Worm (Caenorhabditis elegans): ENCODE data around the gene atp-2.

Gene atp-2

ce11 chrIII:5185620-5186019, 42.6 kb upstream of the atp-2 start, which contains the start of gene pup-2:
pup-2 (plus strand) TSS chrIII:5185920.
- TF ChIP-seq nhr-129 (tag; optimal IDR thresholded peaks at IDR 0.05) = no peak
- TF ChIP-seq nhr-6 (tag; optimal IDR thresholded peaks at IDR 0.05) = no peak
- TF ChIP-seq fos-1 (tag; optimal IDR thresholded peaks at IDR 0.05) = no peak
- no peak for TF ChIP-seq blmp-1 (tag; optimal IDR thresholded peaks at IDR 0.05; ENCODE audit: insufficient read depth)
- TF ChIP-seq alr-1 (tag; optimal IDR thresholded peaks at IDR 0.05) = no peak
- TF ChIP-seq ztf-4 (tag; optimal IDR thresholded peaks at IDR 0.05) = no peak
- TF ChIP-seq lin-11 (tag; optimal IDR thresholded peaks at IDR 0.05) = no peak

ce11 chrIII:5188426-5188825, 39.8 kb upstream of the atp-2 start, which contains the start of gene K10D2.8:
K10D2.8 (plus strand) TSS chrIII:5188726.
- no peak for TF ChIP-seq ztf-4 (tag; optimal IDR thresholded peaks at IDR 0.05)
- no peak for TF ChIP-seq nhr-129 (tag; optimal IDR thresholded peaks at IDR 0.05)
- TF ChIP-seq nhr-77 (tag; optimal IDR thresholded peaks at IDR 0.05) = no peak
- no peak for TF ChIP-seq aly-2 (tag; optimal IDR thresholded peaks at IDR 0.05)
- TF ChIP-seq F13H6.1 (tag; optimal IDR thresholded peaks at IDR 0.05) = no peak
- no peak for TF ChIP-seq fos-1 (tag; optimal IDR thresholded peaks at IDR 0.05)

DNA sequence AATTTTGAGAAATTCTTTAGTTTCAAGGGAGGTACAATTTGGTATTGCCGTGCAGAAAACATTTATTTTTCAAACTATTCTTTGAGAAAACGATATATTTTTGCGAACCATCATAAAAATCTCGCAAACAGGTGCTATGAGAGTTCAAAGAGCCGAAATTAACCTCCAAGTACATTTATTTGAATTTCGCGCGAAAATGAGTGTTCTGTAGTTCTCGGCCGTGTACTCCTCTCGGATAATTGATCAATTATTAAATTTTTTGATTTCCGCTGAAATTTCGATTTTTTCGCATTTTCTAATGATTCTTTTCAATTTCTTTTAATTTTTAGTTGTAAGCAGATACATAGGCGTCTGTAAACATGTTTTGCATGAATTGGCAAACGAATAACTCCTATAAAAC, 38.0 kb upstream of the atp-2 start:
- peak; percentile 13 for TF ChIP-seq F13H6.1 (tag; optimal IDR thresholded peaks at IDR 0.05)
- TF ChIP-seq sma-9 (GFP tag; optimal IDR thresholded peaks at IDR 0.05) = peak; percentile 50
- no peak for TF ChIP-seq sma-9 (tag; optimal IDR thresholded peaks at IDR 0.05)
- TF ChIP-seq lsy-2 (tag; optimal IDR thresholded peaks at IDR 0.05) = peak; percentile 3 to 43
- peak; percentile 2 for TF ChIP-seq unc-55 (GFP tag; optimal IDR thresholded peaks at IDR 0.05)
- peak; percentile 88 for TF ChIP-seq gmeb-1 (tag; optimal IDR thresholded peaks at IDR 0.05)
- TF ChIP-seq sma-3 (GFP tag; optimal IDR thresholded peaks at IDR 0.05) = peak; percentile 45
- peak; percentile 24 for TF ChIP-seq nhr-25 (tag; optimal IDR thresholded peaks at IDR 0.05)
- no peak for TF ChIP-seq unc-62 (GFP tag; optimal IDR thresholded peaks at IDR 0.05)
- no peak for TF ChIP-seq sem-4 (tag; optimal IDR thresholded peaks at IDR 0.05)
- TF ChIP-seq zag-1 (tag; optimal IDR thresholded peaks at IDR 0.05) = no peak
- no peak for TF ChIP-seq nhr-237 (tag; optimal IDR thresholded peaks at IDR 0.05)

DNA sequence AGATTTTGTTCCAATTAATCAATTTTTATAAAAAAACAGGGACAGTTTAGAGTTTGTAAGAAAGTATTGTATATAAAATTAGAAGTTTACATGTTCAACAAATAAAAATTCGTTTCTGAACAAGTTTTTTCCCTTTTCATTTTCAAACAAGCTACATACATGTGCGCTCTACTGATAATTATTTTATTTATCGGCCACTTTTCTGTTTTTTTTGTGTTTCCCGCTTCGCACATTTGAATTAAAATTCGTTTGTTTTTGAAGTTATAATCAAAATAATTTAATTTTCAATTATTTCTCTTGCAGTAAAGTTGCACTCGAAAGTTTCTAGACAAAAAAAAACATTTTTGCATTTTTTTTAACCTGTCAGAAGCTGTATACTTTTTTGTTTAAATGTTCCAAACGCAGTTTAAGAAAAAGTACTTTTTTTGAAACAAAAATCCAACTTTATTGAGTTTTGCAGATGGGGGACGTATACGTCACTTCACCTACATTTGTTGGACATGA, 37.5 kb upstream of the atp-2 start, which contains the start of gene hira-1:
TSS of gene hira-1 (plus strand) at position 454 of the 504 bp plus-strand sequence.
- peak in 1 of 2 experiments; percentile 56 for TF ChIP-seq lsy-2 (tag; optimal IDR thresholded peaks at IDR 0.05)
- no peak for TF ChIP-seq unc-62 (GFP tag; optimal IDR thresholded peaks at IDR 0.05)
- TF ChIP-seq elt-3 (tag; optimal IDR thresholded peaks at IDR 0.05) = no peak
- no peak for TF ChIP-seq mbf-1 (tag; optimal IDR thresholded peaks at IDR 0.05)
- no peak for TF ChIP-seq R02D3.7 (tag; optimal IDR thresholded peaks at IDR 0.05)
- no peak for TF ChIP-seq ztf-4 (tag; optimal IDR thresholded peaks at IDR 0.05)
- no peak for TF ChIP-seq ceh-82 (tag; optimal IDR thresholded peaks at IDR 0.05)
- no peak for TF ChIP-seq nhr-129 (tag; optimal IDR thresholded peaks at IDR 0.05)
- TF ChIP-seq aly-2 (tag; optimal IDR thresholded peaks at IDR 0.05) = no peak
- TF ChIP-seq dmd-4 (tag; optimal IDR thresholded peaks at IDR 0.05) = no peak
- TF ChIP-seq nhr-25 (tag; optimal IDR thresholded peaks at IDR 0.05) = no peak
- TF ChIP-seq ama-1 (optimal IDR thresholded peaks at IDR 0.05) = no peak
- TF ChIP-seq nhr-77 (tag; optimal IDR thresholded peaks at IDR 0.05) = no peak
- TF ChIP-seq crh-2 (tag; optimal IDR thresholded peaks at IDR 0.05) = peak; percentile 38
- TF ChIP-seq unc-55 (GFP tag; optimal IDR thresholded peaks at IDR 0.05) = peak; percentile 70
- TF ChIP-seq ztf-1 (GFP tag; conservative IDR thresholded peaks at IDR 0.05) = no peak
- TF ChIP-seq peb-1 (tag; optimal IDR thresholded peaks at IDR 0.05) = no peak
- TF ChIP-seq mab-5 (tag; optimal IDR thresholded peaks at IDR 0.05) = no peak
- no peak for TF ChIP-seq sma-9 (GFP tag; optimal IDR thresholded peaks at IDR 0.05)
- TF ChIP-seq sma-9 (tag; optimal IDR thresholded peaks at IDR 0.05) = no peak
- TF ChIP-seq F13H6.1 (tag; optimal IDR thresholded peaks at IDR 0.05) = no peak
- peak; percentile 17 for TF ChIP-seq lin-13 (GFP tag; optimal IDR thresholded peaks at IDR 0.05)
- TF ChIP-seq alr-1 (tag; optimal IDR thresholded peaks at IDR 0.05) = no peak
- no peak for TF ChIP-seq snpc-4 (tag; optimal IDR thresholded peaks at IDR 0.05)
- TF ChIP-seq ZK546.5 (tag; optimal IDR thresholded peaks at IDR 0.05) = no peak
- TF ChIP-seq elt-1 (tag; optimal IDR thresholded peaks at IDR 0.05) = no peak
- no peak for TF ChIP-seq nhr-237 (tag; optimal IDR thresholded peaks at IDR 0.05)
- no peak for TF ChIP-seq ceh-16 (tag; optimal IDR thresholded peaks at IDR 0.05)
- peak; percentile 78 for TF ChIP-seq C34F6.9 (tag; optimal IDR thresholded peaks at IDR 0.05)
- TF ChIP-seq nhr-10 (tag; optimal IDR thresholded peaks at IDR 0.05) = no peak
- TF ChIP-seq Y55F3AM.14 (GFP tag; optimal IDR thresholded peaks at IDR 0.05) = no peak
- no peak for TF ChIP-seq sma-3 (GFP tag; optimal IDR thresholded peaks at IDR 0.05)
- no peak for TF ChIP-seq fos-1 (tag; optimal IDR thresholded peaks at IDR 0.05)
- TF ChIP-seq egl-27 (tag; optimal IDR thresholded peaks at IDR 0.05) = no peak
- no peak for TF ChIP-seq zag-1 (tag; optimal IDR thresholded peaks at IDR 0.05)
- TF ChIP-seq gmeb-1 (tag; optimal IDR thresholded peaks at IDR 0.05) = peak; percentile 47
- no peak for TF ChIP-seq nhr-6 (tag; optimal IDR thresholded peaks at IDR 0.05)
- TF ChIP-seq lin-39 (tag; optimal IDR thresholded peaks at IDR 0.05) = no peak
- TF ChIP-seq mdl-1 (tag; optimal IDR thresholded peaks at IDR 0.05) = no peak
- TF ChIP-seq nhr-21 (tag; optimal IDR thresholded peaks at IDR 0.05) = no peak
- TF ChIP-seq blmp-1 (tag; optimal IDR thresholded peaks at IDR 0.05; ENCODE audit: insufficient read depth) = no peak
- no peak for TF ChIP-seq nhr-11 (tag; optimal IDR thresholded peaks at IDR 0.05)
- TF ChIP-seq ztf-11 (tag; optimal IDR thresholded peaks at IDR 0.05) = no peak
- peak; percentile 52 for TF ChIP-seq sem-4 (tag; optimal IDR thresholded peaks at IDR 0.05)

Data from whole organism, L2 larva.